Worm (Caenorhabditis elegans): ENCODE data around the gene Y113G7C.1.

DNA sequence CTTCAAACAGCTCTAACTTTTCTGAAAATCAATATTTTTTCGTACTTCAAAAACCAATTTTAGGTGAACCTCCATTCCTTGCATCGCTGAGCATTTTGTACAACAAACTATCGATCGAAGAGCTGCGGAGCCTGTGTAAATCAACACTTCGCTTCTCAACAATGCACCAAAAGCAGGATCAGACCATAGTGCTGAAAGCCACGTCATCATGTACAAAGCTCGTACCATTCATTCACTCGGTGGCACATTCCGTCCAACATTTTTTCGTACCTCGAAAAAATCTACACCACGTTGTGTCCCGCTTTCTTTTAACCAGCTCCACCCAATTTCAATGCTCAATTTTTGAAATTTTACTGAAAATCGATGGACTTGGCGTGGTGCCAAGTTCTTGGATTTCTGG is 7.0 kb upstream of the Y113G7C.1 start, which contains the start of gene ZC15.10:
- no peak for TF ChIP-seq ama-1 (optimal IDR thresholded peaks at IDR 0.05)
- no peak for TF ChIP-seq hmbx-1 (tag; optimal IDR thresholded peaks at IDR 0.05)
- TF ChIP-seq ets-7 (tag; optimal IDR thresholded peaks at IDR 0.05), result no peak
- TF ChIP-seq ceh-13 (GFP tag; optimal IDR thresholded peaks at IDR 0.05), result no peak
- TF ChIP-seq tbx-11 (GFP tag; IDR thresholded peaks at IDR 0.05), result no peak
- TF ChIP-seq F13C5.2 (tag; optimal IDR thresholded peaks at IDR 0.05), result no peak
- TF ChIP-seq aly-1 (tag; optimal IDR thresholded peaks at IDR 0.05), result no peak
- TF ChIP-seq scrt-1 (GFP tag; IDR thresholded peaks at IDR 0.05), result no peak
- no peak for TF ChIP-seq tra-4 (tag; optimal IDR thresholded peaks at IDR 0.05)

Measured in whole organism, early embryonic.